Fruit fly (Drosophila melanogaster): ENCODE data around the gene Actn.

DNA sequence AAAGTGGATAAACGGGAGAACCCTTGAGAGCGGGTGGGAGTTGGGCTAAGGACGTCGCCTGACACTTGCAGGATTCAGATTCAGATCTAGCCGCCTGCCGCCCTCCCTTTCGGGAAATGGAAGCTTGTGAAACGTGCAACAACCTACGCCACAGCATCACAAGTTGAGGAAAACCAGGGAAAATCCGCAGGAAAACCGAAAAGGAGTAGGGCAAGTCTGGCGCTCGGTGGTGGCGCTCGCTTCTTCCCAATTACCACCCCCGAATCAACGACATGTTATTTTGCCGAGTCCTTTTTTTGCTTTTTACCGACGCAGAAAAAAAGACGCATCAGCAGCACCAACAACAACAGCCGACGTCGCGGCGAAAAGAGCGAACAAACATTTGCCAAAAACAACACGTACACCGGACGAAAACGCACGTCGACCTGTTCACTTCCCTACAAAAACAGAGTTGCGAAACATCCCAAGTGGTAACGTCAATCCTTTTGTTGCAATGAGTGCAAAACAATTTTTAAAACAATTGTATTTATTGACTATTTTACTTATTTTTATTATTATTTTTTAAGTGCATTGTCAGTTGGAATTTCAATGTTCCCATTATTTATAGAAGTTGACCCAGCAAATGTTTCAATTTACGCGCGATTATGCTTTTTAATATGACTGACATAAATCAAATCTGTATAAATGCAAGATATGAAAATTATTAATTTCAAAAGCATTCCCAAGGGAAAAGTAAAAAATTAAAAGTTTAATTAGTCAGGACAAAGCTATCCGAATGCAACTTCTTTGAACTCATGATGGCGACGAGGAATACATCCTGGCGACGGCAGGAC, 30.6 kb downstream of the Actn start:
- no peak for TF ChIP-seq psq (optimal IDR thresholded peaks at IDR 0.05)
- TF ChIP-seq CG8478 (optimal IDR thresholded peaks at IDR 0.05) = no peak
- no peak for TF ChIP-seq pan (optimal IDR thresholded peaks at IDR 0.05)
- no peak for TF ChIP-seq usp (GFP tag; optimal IDR thresholded peaks at IDR 0.05)
- no peak for TF ChIP-seq Dll (optimal IDR thresholded peaks at IDR 0.05)
- TF ChIP-seq EcR (GFP tag; optimal IDR thresholded peaks at IDR 0.05) = no peak

All from whole organism.